Fruit fly (Drosophila melanogaster): ENCODE data around the gene CG34280.

DNA sequence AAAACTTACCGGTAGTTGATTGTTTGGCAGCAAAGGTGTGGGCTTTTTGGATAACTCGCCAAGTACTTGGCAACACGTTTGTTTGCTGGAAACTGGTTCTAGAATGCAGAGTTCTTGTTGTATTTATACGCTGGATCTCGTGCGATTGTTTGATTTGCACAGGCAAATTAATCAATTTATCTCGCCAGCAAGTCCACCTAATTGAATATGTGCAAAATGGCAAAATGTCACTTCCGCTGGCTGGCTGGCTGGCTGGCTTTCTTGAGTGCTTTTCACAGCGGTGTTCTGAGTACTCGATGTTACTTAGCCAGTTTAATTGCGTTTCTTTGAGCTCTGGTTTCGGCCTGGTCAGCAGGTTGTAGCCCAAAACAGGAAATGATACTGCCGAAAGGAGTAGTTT, 45.2 kb upstream of the CG34280 start, which contains the start of gene Eh:
- TF ChIP-seq run (tag; optimal IDR thresholded peaks at IDR 0.05) (no peak), Ravus (GFP tag; IDR thresholded peaks at IDR 0.05) (no peak), CG8281 (tag; optimal IDR thresholded peaks at IDR 0.05) (no peak), sc (optimal IDR thresholded peaks at IDR 0.05) (no peak), sc (GFP tag; optimal IDR thresholded peaks at IDR 0.05) (no peak), dm (GFP tag; optimal IDR thresholded peaks at IDR 0.05) (no peak), Rfx (GFP tag; IDR thresholded peaks at IDR 0.05) (no peak), CG17385 (GFP tag; optimal IDR thresholded peaks at IDR 0.05) (no peak), Lpt (GFP tag; optimal IDR thresholded peaks at IDR 0.05) (no peak), kah (GFP tag; optimal IDR thresholded peaks at IDR 0.05) (no peak), CG11247 (GFP tag; IDR thresholded peaks at IDR 0.05) (no peak), Dref (GFP tag; IDR thresholded peaks at IDR 0.05) (no peak), CG3838 (GFP tag; optimal IDR thresholded peaks at IDR 0.05) (no peak), Neu2 (GFP tag; optimal IDR thresholded peaks at IDR 0.05; ENCODE audit: borderline replicate concordance) (no peak)
